Worm (Caenorhabditis elegans) whole organism, young adult: ENCODE results near the gene hlh-6.

Experiments used
- B0336.3 ChIP-seq: fragments of 200-800 bp; sonication (Bioruptor generic); IDR thresholded peaks from 2 replicates; pipeline ENCODE4 v1.3.6; 2022; ENCODE audit warnings: missing genetic modification characterization, missing compliant biosample characterization
- F10E7.11 ChIP-seq: sonication (generic microtip); optimal IDR thresholded peaks from 2 replicates; lab custom pipeline; 2017; ENCODE audit warnings: mild to moderate bottlenecking, missing genetic modification characterization, moderate library complexity, missing compliant biosample characterization
- F22D6.2 ChIP-seq: sonication (generic microtip); optimal IDR thresholded peaks from 2 replicates; lab custom pipeline; 2016; ENCODE audit warnings: mild to moderate bottlenecking, missing genetic modification characterization, missing compliant biosample characterization
- F23B12.7 ChIP-seq: sonication (generic microtip); optimal IDR thresholded peaks from 2 replicates; lab custom pipeline; 2017; ENCODE audit warnings: missing genetic modification characterization, mild to moderate bottlenecking, missing compliant biosample characterization, antibody characterized with exemption, moderate library complexity; ENCODE audit not compliant: insufficient read depth
- F39B2.1 ChIP-seq: fragments of 200-800 bp; sonication (Bioruptor generic); IDR thresholded peaks from 2 replicates; pipeline ENCODE4 v1.3.6; 2022; ENCODE audit warnings: missing genetic modification reagents, missing genetic modification characterization, missing compliant biosample characterization
- K11D2.4 ChIP-seq: fragments of 200-800 bp; sonication (Bioruptor generic); IDR thresholded peaks from 2 replicates; pipeline ENCODE4 v1.3.6; 2022; ENCODE audit warnings: missing genetic modification reagents, missing genetic modification characterization, missing compliant biosample characterization
- Y95B8A.8 ChIP-seq: fragments of 200-800 bp; sonication (Bioruptor generic); IDR thresholded peaks from 2 replicates; pipeline ENCODE4 v1.3.6; 2022; ENCODE audit warnings: missing genetic modification reagents, missing genetic modification characterization, missing compliant biosample characterization
- ZK185.1 ChIP-seq: sonication (generic microtip); optimal IDR thresholded peaks from 2 replicates; lab custom pipeline; 2016; ENCODE audit warnings: mild to moderate bottlenecking, missing genetic modification characterization, missing compliant biosample characterization; ENCODE audit not compliant: poor library complexity, severe bottlenecking
- akir-1 ChIP-seq: fragments of 200-800 bp; sonication (Bioruptor generic); optimal IDR thresholded peaks from 2 replicates; lab custom pipeline; 2018; ENCODE audit warnings: mild to moderate bottlenecking, missing genetic modification characterization, moderate library complexity, missing compliant biosample characterization
- aptf-2 ChIP-seq: fragments of 200-800 bp; sonication (Bioruptor generic); conservative IDR thresholded peaks from 2 replicates; pipeline ENCODE4 v1.3.6; 2022; ENCODE audit warnings: missing genetic modification reagents, missing genetic modification characterization, missing compliant biosample characterization
- aptf-3 ChIP-seq: fragments of 200-800 bp; sonication (Bioruptor generic); IDR thresholded peaks from 2 replicates; pipeline ENCODE4 v1.3.6; 2022; ENCODE audit warnings: missing genetic modification characterization, missing compliant biosample characterization
- atf-7 ChIP-seq: sonication (generic microtip); optimal IDR thresholded peaks from 2 replicates; lab custom pipeline; 2017; ENCODE audit warnings: mild to moderate bottlenecking, missing genetic modification characterization, missing compliant biosample characterization
- attf-6 ChIP-seq: fragments of 200-800 bp; sonication (Bioruptor generic); IDR thresholded peaks from 2 replicates; pipeline ENCODE4 v1.3.6; 2022; ENCODE audit warnings: missing genetic modification reagents, missing genetic modification characterization, missing compliant biosample characterization
- bed-2 ChIP-seq: fragments of 200-800 bp; sonication (Bioruptor generic); IDR thresholded peaks from 2 replicates; pipeline ENCODE4 v1.3.6; 2022; ENCODE audit warnings: missing genetic modification reagents, missing genetic modification characterization, missing compliant biosample characterization
- cebp-1 ChIP-seq, 2 experiments: fragments of 200-800 bp in 1 of 2; sonication (Bioruptor generic) in 1 of 2; sonication (generic microtip) in 1 of 2; IDR thresholded peaks in 1 of 2; optimal IDR thresholded peaks in 1 of 2; 2 replicates each; pipeline versions ENCODE4 v1.3.6 to Lab custom; 2017 to 2022; ENCODE audit warnings: missing compliant biosample characterization in 2 of 2, missing genetic modification characterization in 2 of 2, mild to moderate bottlenecking in 1 of 2, missing genetic modification reagents in 1 of 2, moderate library complexity in 1 of 2
- ceh-100 ChIP-seq: fragments of 200-800 bp; sonication (Bioruptor generic); IDR thresholded peaks from 2 replicates; pipeline ENCODE4 v1.3.6; 2022; ENCODE audit warnings: missing genetic modification reagents, missing genetic modification characterization, missing compliant biosample characterization
- ceh-91 ChIP-seq: fragments of 200-800 bp; sonication (Bioruptor generic); IDR thresholded peaks from 2 replicates; pipeline ENCODE4 v1.3.6; 2022; ENCODE audit warnings: missing genetic modification reagents, missing genetic modification characterization, missing compliant biosample characterization
- fkh-3 ChIP-seq: sonication (generic microtip); optimal IDR thresholded peaks from 2 replicates; lab custom pipeline; 2016; ENCODE audit warnings: mild to moderate bottlenecking, missing genetic modification characterization, missing compliant biosample characterization
- hlh-12 ChIP-seq: sonication (generic microtip); optimal IDR thresholded peaks from 2 replicates; lab custom pipeline; 2016; ENCODE audit warnings: missing genetic modification characterization, missing compliant biosample characterization
- let-607 ChIP-seq, 2 experiments: fragments of 200-800 bp in 1 of 2; sonication (Bioruptor generic) in 1 of 2; sonication (generic microtip) in 1 of 2; optimal IDR thresholded peaks; 2 replicates each; lab custom pipeline; 2016 to 2018; ENCODE audit warnings: mild to moderate bottlenecking in 2 of 2, missing compliant biosample characterization in 2 of 2, missing genetic modification characterization in 2 of 2, moderate library complexity in 2 of 2, missing genotype in 1 of 2
- lin-26 ChIP-seq: fragments of 200-800 bp; sonication (Bioruptor generic); IDR thresholded peaks from 2 replicates; pipeline ENCODE4 v1.3.6; 2022; ENCODE audit warnings: missing genetic modification reagents, missing genetic modification characterization, missing compliant biosample characterization
- lin-40 ChIP-seq: sonication (generic microtip); optimal IDR thresholded peaks from 2 replicates; lab custom pipeline; 2016; ENCODE audit warnings: missing genetic modification characterization, mild to moderate bottlenecking, missing compliant biosample characterization, missing genotype, missing genetic modification reagents
- lsy-27 ChIP-seq: sonication (generic microtip); optimal IDR thresholded peaks from 2 replicates; lab custom pipeline; 2017; ENCODE audit warnings: missing genetic modification characterization, mild to moderate bottlenecking, missing compliant biosample characterization, antibody characterized with exemption, missing genotype, borderline replicate concordance; ENCODE audit not compliant: insufficient read depth
- madf-3 ChIP-seq: fragments of 200-800 bp; sonication (Bioruptor generic); IDR thresholded peaks from 2 replicates; pipeline ENCODE4 v1.3.6; 2022; ENCODE audit warnings: missing genetic modification reagents, missing genetic modification characterization, missing compliant biosample characterization
- madf-6 ChIP-seq: fragments of 200-800 bp; sonication (Bioruptor generic); IDR thresholded peaks from 2 replicates; pipeline ENCODE4 v1.3.6; 2022; ENCODE audit warnings: missing genetic modification reagents, missing genetic modification characterization, missing compliant biosample characterization
- mcd-1 ChIP-seq: fragments of 200-800 bp; sonication (Bioruptor generic); IDR thresholded peaks from 2 replicates; pipeline ENCODE4 v1.3.6; 2022; ENCODE audit warnings: missing genetic modification reagents, missing genetic modification characterization, missing compliant biosample characterization
- mel-28 ChIP-seq: sonication (generic microtip); optimal IDR thresholded peaks from 2 replicates; lab custom pipeline; 2016; ENCODE audit warnings: borderline replicate concordance, mild to moderate bottlenecking, missing genetic modification characterization, missing compliant biosample characterization
- nhr-120 ChIP-seq: fragments of 200-800 bp; sonication (Bioruptor generic); IDR thresholded peaks from 2 replicates; pipeline ENCODE4 v1.3.6; 2022; ENCODE audit warnings: missing genetic modification characterization, missing compliant biosample characterization
- nhr-80 ChIP-seq: sonication (generic microtip); optimal IDR thresholded peaks from 2 replicates; lab custom pipeline; 2016; ENCODE audit warnings: missing genetic modification characterization, missing compliant biosample characterization
- pha-4 ChIP-seq: fragments of 150-350 bp; sonication (generic microtip); optimal IDR thresholded peaks from 2 replicates; lab custom pipeline; 2014; ENCODE audit warnings: missing biosample characterization, missing genetic modification reagents, missing genetic modification characterization
- snpc-4 ChIP-seq, 5 experiments: fragments of 150-350 bp in 1 of 5; sonication (generic microtip) in 4 of 5; optimal IDR thresholded peaks; 2 replicates each; lab custom pipeline; 2014 to 2018; ENCODE audit warnings: missing genetic modification characterization in 5 of 5, missing biosample characterization in 3 of 5, antibody characterized with exemption in 2 of 5, mild to moderate bottlenecking in 2 of 5, missing compliant biosample characterization in 2 of 5, missing genotype in 2 of 5, moderate library complexity in 2 of 5, missing genetic modification reagents in 1 of 5
- sptf-2 ChIP-seq: fragments of 200-800 bp; sonication (Bioruptor generic); optimal IDR thresholded peaks from 2 replicates; lab custom pipeline; 2018; ENCODE audit warnings: mild to moderate bottlenecking, missing genetic modification characterization, missing compliant biosample characterization
- tbp1 ChIP-seq: fragments of 200-800 bp; sonication (Bioruptor generic); optimal IDR thresholded peaks from 2 replicates; lab custom pipeline; 2018; ENCODE audit warnings: mild to moderate bottlenecking, missing genetic modification characterization, missing compliant biosample characterization
- tbx-9 ChIP-seq: sonication (generic microtip); optimal IDR thresholded peaks from 2 replicates; lab custom pipeline; 2016; ENCODE audit warnings: borderline replicate concordance, missing genetic modification characterization, inconsistent platforms, missing compliant biosample characterization
- xnd-1 ChIP-seq: sonication (generic microtip); optimal IDR thresholded peaks from 2 replicates; lab custom pipeline; 2016; ENCODE audit warnings: missing genotype, missing genetic modification reagents, missing genetic modification characterization, missing compliant biosample characterization
- zfh-2 ChIP-seq: fragments of 200-800 bp; sonication (Bioruptor generic); conservative IDR thresholded peaks from 2 replicates; pipeline ENCODE4 v1.3.6; 2022; ENCODE audit warnings: missing genetic modification reagents, missing genetic modification characterization, missing compliant biosample characterization
- ztf-25 ChIP-seq: fragments of 200-800 bp; sonication (Bioruptor generic); IDR thresholded peaks from 2 replicates; pipeline ENCODE4 v1.3.6; 2022; ENCODE audit warnings: missing genetic modification reagents, missing genetic modification characterization, missing compliant biosample characterization
- ztf-6 ChIP-seq: fragments of 200-800 bp; sonication (Bioruptor generic); IDR thresholded peaks from 2 replicates; pipeline ENCODE4 v1.3.6; 2022; ENCODE audit warnings: missing genetic modification reagents, missing genetic modification characterization, missing compliant biosample characterization

The hlh-6 gene

DNA sequence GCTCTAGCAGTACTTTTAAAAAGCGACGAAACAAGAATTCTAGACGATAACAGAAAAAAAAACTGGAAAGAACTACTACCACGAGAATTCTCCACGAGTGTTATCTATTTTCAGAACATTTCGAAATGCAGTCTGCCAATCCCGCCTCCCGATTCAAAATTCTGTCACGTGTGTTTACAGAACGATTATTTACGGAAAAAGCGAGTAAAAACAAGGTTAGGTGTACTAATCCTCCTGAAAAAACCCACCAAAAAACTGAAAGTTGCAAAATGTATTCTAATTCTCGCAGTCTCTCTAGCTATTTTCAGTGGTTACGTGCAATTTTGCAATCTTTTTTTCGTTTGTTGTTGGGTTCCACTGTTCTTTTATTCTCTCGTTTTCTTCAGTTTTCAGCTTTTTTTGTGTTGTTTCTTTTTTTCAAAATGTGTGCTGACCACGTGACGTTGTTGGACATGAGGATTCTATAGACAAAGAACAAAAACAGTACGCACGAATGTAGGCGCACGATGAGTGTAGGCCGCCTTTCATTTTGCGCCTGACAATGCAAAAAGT is 8.1 kb downstream of the hlh-6 start (continued):
- no peak for TF ChIP-seq akir-1 (GFP tag; lab: Kevin White, UChicago)
- TF ChIP-seq F39B2.1, result no peak
- peak; percentile 59; the same call in 1 of the 2 replicates for TF ChIP-seq cebp-1 (GFP tag; IDR thresholded peaks at IDR 0.05; lab: Robert Waterston, UW)
- peak; percentile 82 for TF ChIP-seq cebp-1 (tag; optimal IDR thresholded peaks at IDR 0.05; lab: Kevin White, UChicago)
- no peak for TF ChIP-seq tbx-9 (tag; lab: Kevin White, UChicago)
- no peak for TF ChIP-seq ztf-25 (GFP tag; lab: Robert Waterston, UW)
- TF ChIP-seq, all 124 proteins: peak for 3

ce11 chrII:9605954-9606353 is 8.7 kb downstream of the hlh-6 start:
- no peak for TF ChIP-seq zfh-2
- TF ChIP-seq snpc-4 (GFP tag; optimal IDR thresholded peaks at IDR 0.05; lab: Kevin White, UChicago), result no peak
- no peak for TF ChIP-seq snpc-4 (tag; optimal IDR thresholded peaks at IDR 0.05; lab: Kevin White, UChicago)
- TF ChIP-seq B0336.3, result no peak
- no peak for TF ChIP-seq mcd-1 (GFP tag; lab: Robert Waterston, UW)
- TF ChIP-seq mel-28 (tag; lab: Kevin White, UChicago), result no peak
- TF ChIP-seq hlh-12 (tag; lab: Kevin White, UChicago), result no peak
- TF ChIP-seq K11D2.4 (GFP tag; lab: Robert Waterston, UW), result 0 out of 2 replicates have a peak, but pooled peaks have one; percentile 30
- no peak for TF ChIP-seq bed-2 (GFP tag; lab: Robert Waterston, UW)
- no peak for TF ChIP-seq Y95B8A.8

ce11 chrII:9605336-9605735 is 9.3 kb downstream of the hlh-6 start, which contains the start of gene nhr-19:
TSS of gene nhr-19 (minus strand) at chrII:9605526.
- TF ChIP-seq madf-6 (GFP tag; lab: Robert Waterston, UW) (no peak), atf-7 (tag; lab: Kevin White, UChicago) (no peak)

ce11 chrII:9604685-9605084 is 9.9 kb downstream of the hlh-6 start:
- TF ChIP-seq attf-6 (GFP tag; lab: Robert Waterston, UW), result no peak
- peak; percentile 37 for TF ChIP-seq nhr-80 (tag; lab: Kevin White, UChicago)
- no peak for TF ChIP-seq F10E7.11 (tag; lab: Kevin White, UChicago)
- no peak for TF ChIP-seq zfh-2

DNA sequence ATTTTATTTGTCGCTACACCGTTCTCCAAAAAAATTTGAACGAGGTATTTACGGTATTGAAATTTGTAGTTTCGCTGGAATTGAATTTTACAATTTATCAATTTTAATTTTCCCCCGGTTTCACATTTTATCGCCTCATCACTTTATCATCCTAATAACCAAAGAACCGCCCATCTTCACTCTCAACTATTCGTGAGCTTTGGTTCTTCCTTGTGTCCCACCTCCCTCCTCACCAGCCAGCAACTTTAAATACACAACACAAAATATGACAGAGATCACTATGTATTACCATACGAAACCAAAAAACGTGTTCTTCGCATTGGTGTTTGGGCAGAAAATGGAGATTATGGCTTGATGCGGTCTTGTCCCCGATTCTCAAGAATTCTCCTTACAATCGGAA is 10.6 kb downstream of the hlh-6 start:
- TF ChIP-seq tbp1 (peak; percentile 11), ztf-6 (GFP tag; lab: Robert Waterston, UW) (no peak)

DNA sequence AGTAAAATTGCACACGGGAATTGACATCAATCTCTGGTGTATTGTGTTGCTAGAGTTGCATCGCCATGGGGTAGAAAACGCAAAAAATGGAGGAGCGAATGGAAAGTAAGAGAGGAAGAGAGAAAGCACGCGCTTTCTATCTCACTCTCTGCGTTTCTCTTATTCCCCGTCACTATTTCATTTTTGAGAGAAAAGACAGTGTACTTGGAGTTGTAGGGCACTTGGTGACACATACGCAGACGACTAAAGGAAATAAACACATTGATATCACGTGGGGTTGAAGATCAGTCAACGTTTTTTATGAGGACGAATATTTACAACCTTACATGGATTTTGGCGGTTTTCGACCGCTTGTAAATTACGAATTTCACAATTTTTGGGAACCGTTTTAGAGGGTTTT is 11.2 kb downstream of the hlh-6 start:
- TF ChIP-seq aptf-3, result no peak
- TF ChIP-seq let-607 (tag; optimal IDR thresholded peaks at IDR 0.05; lab: Kevin White, UChicago), result peak; percentile 73 to 79
- no peak for TF ChIP-seq ceh-100 (GFP tag; lab: Robert Waterston, UW)
- no peak for TF ChIP-seq ztf-25 (GFP tag; lab: Robert Waterston, UW)
- no peak for TF ChIP-seq aptf-2 (GFP tag; lab: Robert Waterston, UW)
- TF ChIP-seq pha-4 (tag; lab: Kevin White, UChicago), result peak; percentile 58
- no peak for TF ChIP-seq madf-3
- peak; percentile 74 for TF ChIP-seq F23B12.7
- peak; percentile 21; the same call in 1 of the 2 replicates for TF ChIP-seq lin-26 (GFP tag; lab: Robert Waterston, UW)
- TF ChIP-seq nhr-120 (GFP tag; lab: Robert Waterston, UW), result no peak
- no peak for TF ChIP-seq fkh-3 (tag; lab: Kevin White, UChicago)
- TF ChIP-seq lsy-27 (tag; lab: Kevin White, UChicago), result no peak
- TF ChIP-seq lin-40 (tag; lab: Kevin White, UChicago), result peak; percentile 94
- TF ChIP-seq xnd-1, result no peak
- peak; percentile 85 for TF ChIP-seq F22D6.2 (tag; lab: Kevin White, UChicago)
- peak; percentile 59 for TF ChIP-seq ZK185.1
- TF ChIP-seq sptf-2 (GFP tag; lab: Kevin White, UChicago), result no peak
- no peak for TF ChIP-seq ceh-91 (GFP tag; lab: Robert Waterston, UW)
